4 fruit fly cellular contexts compared by ENCODE assay signal in genomic region chr3L:12131918-12132317, dm6.
TF ChIP-seq lines count a peak whose summit lies in the region.

DEF8 (plus strand) TSS chr3L:12132146.

TF ChIP-seq in whole organism, adult, 20 proteins besides CTCF, POLR2A, EP300 and RAD21 (continued from another document):
- no peak for TF ChIP-seq cic (GFP tag; optimal IDR thresholded peaks at IDR 0.05; lab: Kevin White, UChicago)
- TF ChIP-seq CG12768 (GFP tag; optimal IDR thresholded peaks at IDR 0.05; lab: Kevin White, UChicago): peak; percentile 60

TF ChIP-seq in whole organism, embryonic, 481 proteins besides CTCF, POLR2A, EP300 and RAD21 (continued from another document and continues in another):
- peak; percentile 71 for TF ChIP-seq CG1603 (tag; optimal IDR thresholded peaks at IDR 0.05; lab: Kevin White, UChicago)
- TF ChIP-seq CG7987 (GFP tag; optimal IDR thresholded peaks at IDR 0.05; lab: Kevin White, UChicago): peak; percentile 72
- peak; percentile 94 for TF ChIP-seq Xrp1 (GFP tag; IDR thresholded peaks at IDR 0.05; lab: Robert Waterston, UW)
- peak; percentile 41; the same call in 1 of the 3 replicates for TF ChIP-seq CG16813 (GFP tag; IDR thresholded peaks at IDR 0.05; lab: Robert Waterston, UW; ENCODE audit: partially characterized antibody)
- TF ChIP-seq schlank (tag; optimal IDR thresholded peaks at IDR 0.05; lab: Kevin White, UChicago): no peak
- no peak for TF ChIP-seq D19B (GFP tag; optimal IDR thresholded peaks at IDR 0.05; lab: Kevin White, UChicago)
- TF ChIP-seq Dfd (GFP tag; optimal IDR thresholded peaks at IDR 0.05; lab: Kevin White, UChicago): no peak
- peak; percentile 90 for TF ChIP-seq chinmo (GFP tag; IDR thresholded peaks at IDR 0.05; lab: Robert Waterston, UW; ENCODE audit: partially characterized antibody)
- TF ChIP-seq Dad (GFP tag; optimal IDR thresholded peaks at IDR 0.05; lab: Kevin White, UChicago): peak; percentile 60
- TF ChIP-seq ranshi (GFP tag; IDR thresholded peaks at IDR 0.05; lab: Robert Waterston, UW): peak; percentile 91
- peak; percentile 38; the same call in 1 of the 2 replicates for TF ChIP-seq CG13287 (GFP tag; IDR thresholded peaks at IDR 0.05; lab: Robert Waterston, UW; ENCODE audit: partially characterized antibody)
- no peak for TF ChIP-seq CG14965 (GFP tag; optimal IDR thresholded peaks at IDR 0.05; lab: Kevin White, UChicago; ENCODE audit: borderline replicate concordance)
- peak; percentile 77 for TF ChIP-seq CG2120 (GFP tag; optimal IDR thresholded peaks at IDR 0.05; lab: Kevin White, UChicago)
- TF ChIP-seq pnt (GFP tag; optimal IDR thresholded peaks at IDR 0.05; lab: Kevin White, UChicago): peak; percentile 19
- peak; percentile 55; the same call in 1 of the 2 replicates for TF ChIP-seq aop (GFP tag; IDR thresholded peaks at IDR 0.05; lab: Robert Waterston, UW)
- peak; percentile 92 for TF ChIP-seq CG2678 (tag; optimal IDR thresholded peaks at IDR 0.05; lab: Kevin White, UChicago)
- peak; percentile 61 for TF ChIP-seq ATbp (GFP tag; optimal IDR thresholded peaks at IDR 0.05; lab: Kevin White, UChicago)
- no peak for TF ChIP-seq Stat92E (GFP tag; optimal IDR thresholded peaks at IDR 0.05; lab: Kevin White, UChicago)
- no peak for TF ChIP-seq CG9876 (GFP tag; optimal IDR thresholded peaks at IDR 0.05; lab: Kevin White, UChicago)
- no peak for TF ChIP-seq vnd (GFP tag; IDR thresholded peaks at IDR 0.05; lab: Robert Waterston, UW; ENCODE audit: partially characterized antibody)
- TF ChIP-seq E2f2 (GFP tag; IDR thresholded peaks at IDR 0.05; lab: Robert Waterston, UW): peak; percentile 71
- TF ChIP-seq otp (GFP tag; IDR thresholded peaks at IDR 0.05; lab: Robert Waterston, UW): peak; percentile 65; the same call in 1 of the 3 replicates
- TF ChIP-seq Abd-B (GFP tag; optimal IDR thresholded peaks at IDR 0.05; lab: Kevin White, UChicago): no peak
- no peak for TF ChIP-seq Side (GFP tag; optimal IDR thresholded peaks at IDR 0.05; lab: Kevin White, UChicago)
- TF ChIP-seq CG8359 (GFP tag; optimal IDR thresholded peaks at IDR 0.05; lab: Kevin White, UChicago; ENCODE audit: borderline replicate concordance): peak; percentile 60
- TF ChIP-seq repo (GFP tag; optimal IDR thresholded peaks at IDR 0.05; lab: Kevin White, UChicago): no peak
- TF ChIP-seq CG34224 (GFP tag; IDR thresholded peaks at IDR 0.05; lab: Robert Waterston, UW; ENCODE audit: partially characterized antibody): no peak
- peak; percentile 61 for TF ChIP-seq BtbVII (GFP tag; optimal IDR thresholded peaks at IDR 0.05; lab: Kevin White, UChicago)
- TF ChIP-seq CG11247 (GFP tag; IDR thresholded peaks at IDR 0.05; lab: Robert Waterston, UW): peak; percentile 62
- TF ChIP-seq CG6175 (GFP tag; IDR thresholded peaks at IDR 0.05; lab: Robert Waterston, UW): no peak
- TF ChIP-seq ttk (GFP tag; IDR thresholded peaks at IDR 0.05; lab: Robert Waterston, UW): peak; percentile 70
- no peak for TF ChIP-seq ems (GFP tag; optimal IDR thresholded peaks at IDR 0.05; lab: Kevin White, UChicago)
- TF ChIP-seq CG15073 (GFP tag; optimal IDR thresholded peaks at IDR 0.05; lab: Kevin White, UChicago): no peak
- no peak for TF ChIP-seq CG13894 (tag; optimal IDR thresholded peaks at IDR 0.05; lab: Kevin White, UChicago)
- no peak for TF ChIP-seq Ets97D (GFP tag; optimal IDR thresholded peaks at IDR 0.05; lab: Kevin White, UChicago)
- TF ChIP-seq CG14860 (GFP tag; IDR thresholded peaks at IDR 0.05; lab: Robert Waterston, UW; ENCODE audit: partially characterized antibody): no peak; the same call in 2 of the 3 replicates
- no peak for TF ChIP-seq grn (GFP tag; optimal IDR thresholded peaks at IDR 0.05; lab: Kevin White, UChicago)
- TF ChIP-seq CG13624 (GFP tag; optimal IDR thresholded peaks at IDR 0.05; lab: Kevin White, UChicago): peak; percentile 33
- peak; percentile 78 for TF ChIP-seq sisA (GFP tag; IDR thresholded peaks at IDR 0.05; lab: Robert Waterston, UW)
- no peak for TF ChIP-seq CG2199 (GFP tag; IDR thresholded peaks at IDR 0.05; lab: Robert Waterston, UW)
- TF ChIP-seq Sox100B (GFP tag; optimal IDR thresholded peaks at IDR 0.05; lab: Kevin White, UChicago): peak; percentile 88

TF ChIP-seq in whole organism, prepupa, 60 proteins besides CTCF, POLR2A, EP300 and RAD21 (continued from another document):
- peak; percentile 35 for TF ChIP-seq CG9139 (GFP tag; optimal IDR thresholded peaks at IDR 0.05; lab: Kevin White, UChicago)
- no peak for TF ChIP-seq Hr4 (GFP tag; optimal IDR thresholded peaks at IDR 0.05; lab: Kevin White, UChicago)
- TF ChIP-seq CG8319 (GFP tag; optimal IDR thresholded peaks at IDR 0.05; lab: Kevin White, UChicago): peak; percentile 55
- TF ChIP-seq CG6163 (GFP tag; IDR thresholded peaks at IDR 0.05; lab: Robert Waterston, UW): peak; percentile 90
- TF ChIP-seq fd85E (GFP tag; optimal IDR thresholded peaks at IDR 0.05; lab: Kevin White, UChicago): no peak
- peak; percentile 65 for TF ChIP-seq lz (GFP tag; optimal IDR thresholded peaks at IDR 0.05; lab: Kevin White, UChicago)
- peak; percentile 77 for TF ChIP-seq CG8632 (GFP tag; optimal IDR thresholded peaks at IDR 0.05; lab: Kevin White, UChicago)
- peak in 1 of 2 experiments; percentile 31 for TF ChIP-seq salr (GFP tag; optimal IDR thresholded peaks at IDR 0.05; lab: Kevin White, UChicago)
- peak; percentile 69 for TF ChIP-seq CG6276 (GFP tag; optimal IDR thresholded peaks at IDR 0.05; lab: Kevin White, UChicago)
- no peak for TF ChIP-seq Eip75B (GFP tag; optimal IDR thresholded peaks at IDR 0.05; lab: Kevin White, UChicago)
- TF ChIP-seq achi (GFP tag; optimal IDR thresholded peaks at IDR 0.05; lab: Kevin White, UChicago): peak; percentile 77
- peak; percentile 55 for TF ChIP-seq CG31627 (GFP tag; optimal IDR thresholded peaks at IDR 0.05; lab: Kevin White, UChicago)
- TF ChIP-seq Sox14 (GFP tag; optimal IDR thresholded peaks at IDR 0.05; lab: Kevin White, UChicago): peak; percentile 94
- TF ChIP-seq Eip78C (GFP tag; lab: Kevin White, UChicago): peak; percentile 67
- TF ChIP-seq Lpt (GFP tag; optimal IDR thresholded peaks at IDR 0.05; lab: Kevin White, UChicago): peak; percentile 68
- peak; percentile 56 for TF ChIP-seq topi (GFP tag; optimal IDR thresholded peaks at IDR 0.05; lab: Kevin White, UChicago)
- peak; percentile 63 for TF ChIP-seq spab (GFP tag; optimal IDR thresholded peaks at IDR 0.05; lab: Kevin White, UChicago)
- peak; percentile 80 for TF ChIP-seq CG3032 (tag; optimal IDR thresholded peaks at IDR 0.05; lab: Kevin White, UChicago)
- TF ChIP-seq Ets96B (tag; optimal IDR thresholded peaks at IDR 0.05; lab: Kevin White, UChicago): peak; percentile 84
- no peak for TF ChIP-seq Sox102F (GFP tag; optimal IDR thresholded peaks at IDR 0.05; lab: Kevin White, UChicago)
- no peak for TF ChIP-seq fkh (GFP tag; optimal IDR thresholded peaks at IDR 0.05; lab: Kevin White, UChicago)
- TF ChIP-seq CG10669 (GFP tag; optimal IDR thresholded peaks at IDR 0.05; lab: Kevin White, UChicago): peak; percentile 69
- peak; percentile 49 for TF ChIP-seq CG11902 (GFP tag; optimal IDR thresholded peaks at IDR 0.05; lab: Kevin White, UChicago)
- peak; percentile 73 for TF ChIP-seq net (GFP tag; optimal IDR thresholded peaks at IDR 0.05; lab: Kevin White, UChicago)
- TF ChIP-seq CG11762 (GFP tag; optimal IDR thresholded peaks at IDR 0.05; lab: Kevin White, UChicago; ENCODE audit: insufficient read depth): peak; percentile 66
- TF ChIP-seq Ets21C (GFP tag; optimal IDR thresholded peaks at IDR 0.05; lab: Kevin White, UChicago): peak; percentile 33
- TF ChIP-seq dsx (GFP tag; optimal IDR thresholded peaks at IDR 0.05; lab: Kevin White, UChicago; ENCODE audit: poor library complexity, severe bottlenecking): peak; percentile 48
- peak; percentile 92 for TF ChIP-seq CG15336 (GFP tag; IDR thresholded peaks at IDR 0.05; lab: Robert Waterston, UW)
- no peak for TF ChIP-seq Smox (GFP tag; optimal IDR thresholded peaks at IDR 0.05; lab: Kevin White, UChicago)
- peak; percentile 64 for TF ChIP-seq CG7368 (GFP tag; optimal IDR thresholded peaks at IDR 0.05; lab: Kevin White, UChicago)
- TF ChIP-seq CG11294 (GFP tag; IDR thresholded peaks at IDR 0.05; lab: Robert Waterston, UW): peak; percentile 51
- TF ChIP-seq vri (GFP tag; optimal IDR thresholded peaks at IDR 0.05; lab: Kevin White, UChicago): no peak
- peak; percentile 46 for TF ChIP-seq CG6854 (GFP tag; optimal IDR thresholded peaks at IDR 0.05; lab: Kevin White, UChicago)
- TF ChIP-seq Eip93F (GFP tag; optimal IDR thresholded peaks at IDR 0.05; lab: Kevin White, UChicago): no peak
- no peak for TF ChIP-seq Hr38 (GFP tag; optimal IDR thresholded peaks at IDR 0.05; lab: Kevin White, UChicago)
- peak; percentile 58 for TF ChIP-seq CG4318 (GFP tag; optimal IDR thresholded peaks at IDR 0.05; lab: Kevin White, UChicago)
- TF ChIP-seq OdsH (GFP tag; optimal IDR thresholded peaks at IDR 0.05; lab: Kevin White, UChicago): peak; percentile 74
- TF ChIP-seq acj6 (GFP tag; optimal IDR thresholded peaks at IDR 0.05; lab: Kevin White, UChicago): peak; percentile 74
- TF ChIP-seq pdm3 (GFP tag; optimal IDR thresholded peaks at IDR 0.05; lab: Kevin White, UChicago): no peak
- peak; percentile 21 for TF ChIP-seq dac (GFP tag; optimal IDR thresholded peaks at IDR 0.05; lab: Kevin White, UChicago)

TF ChIP-seq in whole organism, wandering third instar larva, 38 proteins besides CTCF, POLR2A, EP300 and RAD21 (continued from another document):
- TF ChIP-seq Hnf4 (GFP tag; optimal IDR thresholded peaks at IDR 0.05; lab: Kevin White, UChicago) (peak; percentile 30), dmrt93B (GFP tag; optimal IDR thresholded peaks at IDR 0.05; lab: Kevin White, UChicago) (peak; percentile 23)
